Fruit fly (Drosophila melanogaster) whole organism, adult: Measurements from ENCODE around the gene Gr36a.

Source experiments
- CG33017 ChIP-seq: fragments of 200-800 bp; sonication (Bioruptor generic); optimal IDR thresholded peaks from 2 replicates; lab custom pipeline; 2018; ENCODE audit warnings: missing biosample characterization, mild to moderate bottlenecking, missing genetic modification characterization, moderate library complexity
- CG7045 ChIP-seq: fragments of 200-800 bp; sonication (Bioruptor generic); optimal IDR thresholded peaks from 2 replicates; lab custom pipeline; 2017; ENCODE audit warnings: missing biosample characterization, mild to moderate bottlenecking, missing genetic modification characterization
- bab1 ChIP-seq: fragments of 200-800 bp; sonication (Bioruptor generic); optimal IDR thresholded peaks from 3 replicates; lab custom pipeline; 2019; ENCODE audit warnings: missing biosample characterization, mild to moderate bottlenecking, missing genetic modification characterization, moderate library complexity
- cic ChIP-seq: fragments of 200-800 bp; sonication (Bioruptor generic); optimal IDR thresholded peaks from 2 replicates; lab custom pipeline; 2017; ENCODE audit warnings: missing biosample characterization, mild to moderate bottlenecking, missing genetic modification characterization, moderate library complexity
- kay ChIP-seq: fragments of 200-800 bp; sonication (Bioruptor generic); peaks from one replicate; lab custom pipeline; 2016; ENCODE audit warnings: missing biosample characterization, missing genetic modification characterization, borderline replicate concordance

- TF ChIP-seq cic (GFP tag; lab: Kevin White, UChicago) (no peak), CG33017 (no peak), kay (no peak), CG7045 (GFP tag; lab: Kevin White, UChicago) (no peak), bab1 (GFP tag; lab: Kevin White, UChicago) (no peak)
These were observed 5.2 kb downstream of the Gr36a start, which contains the start of gene Grl36a for dm6 chr2L:17181638-17182037.
